Fruit fly (Drosophila melanogaster) whole organism, adult: ENCODE measurements around the gene Sec15.

ENCODE experiments used
- CG11617 ChIP-seq: fragments of 200-800 bp; sonication (Bioruptor generic); optimal IDR thresholded peaks from 2 replicates; lab custom pipeline; 2017; ENCODE audit warnings: mild to moderate bottlenecking, missing biosample characterization, missing genetic modification reagents, missing genetic modification characterization
- CG12768 ChIP-seq: fragments of 200-800 bp; sonication (Bioruptor generic); optimal IDR thresholded peaks from 2 replicates; lab custom pipeline; 2017; ENCODE audit warnings: missing biosample characterization, missing genetic modification characterization, mild to moderate bottlenecking, moderate library complexity, missing genetic modification reagents
- CG1620 ChIP-seq: fragments of 200-800 bp; sonication (Bioruptor generic); optimal IDR thresholded peaks from 2 replicates; lab custom pipeline; 2016; ENCODE audit warnings: missing biosample characterization, missing genetic modification characterization
- CG33017 ChIP-seq: fragments of 200-800 bp; sonication (Bioruptor generic); optimal IDR thresholded peaks from 2 replicates; lab custom pipeline; 2018; ENCODE audit warnings: missing biosample characterization, mild to moderate bottlenecking, missing genetic modification characterization, moderate library complexity
- CG5204 ChIP-seq: fragments of 200-800 bp; sonication (Bioruptor generic); optimal IDR thresholded peaks from 2 replicates; lab custom pipeline; 2016; ENCODE audit warnings: missing biosample characterization, missing genetic modification characterization
- Hr96 ChIP-seq: fragments of 200-800 bp; sonication (Bioruptor generic); optimal IDR thresholded peaks from 2 replicates; lab custom pipeline; 2016; ENCODE audit warnings: missing biosample characterization, missing genetic modification characterization
- Mnt ChIP-seq: fragments of 200-800 bp; sonication (Bioruptor generic); optimal IDR thresholded peaks from 2 replicates; lab custom pipeline; 2016; ENCODE audit warnings: missing biosample characterization, mild to moderate bottlenecking, missing genetic modification characterization
- cnc ChIP-seq, 2 experiments: fragments of >200 bp; optimal IDR thresholded peaks; 2 replicates each; lab custom pipeline; 2017
- kay ChIP-seq: fragments of 200-800 bp; sonication (Bioruptor generic); peaks from one replicate; lab custom pipeline; 2016; ENCODE audit warnings: missing biosample characterization, missing genetic modification characterization, borderline replicate concordance
- ovo ChIP-seq: fragments of 200-800 bp; sonication (Bioruptor generic); optimal IDR thresholded peaks from 2 replicates; lab custom pipeline; 2016; ENCODE audit warnings: missing biosample characterization, missing genetic modification characterization
- pad ChIP-seq: fragments of 200-800 bp; sonication (Bioruptor generic); optimal IDR thresholded peaks from 3 replicates; lab custom pipeline; 2017; ENCODE audit warnings: missing biosample characterization, missing genetic modification characterization, mild to moderate bottlenecking, moderate library complexity, missing genetic modification reagents
- toe ChIP-seq: fragments of 200-800 bp; sonication (Bioruptor generic); optimal IDR thresholded peaks from 2 replicates; lab custom pipeline; 2016; ENCODE audit warnings: missing biosample characterization, missing genetic modification characterization

DNA sequence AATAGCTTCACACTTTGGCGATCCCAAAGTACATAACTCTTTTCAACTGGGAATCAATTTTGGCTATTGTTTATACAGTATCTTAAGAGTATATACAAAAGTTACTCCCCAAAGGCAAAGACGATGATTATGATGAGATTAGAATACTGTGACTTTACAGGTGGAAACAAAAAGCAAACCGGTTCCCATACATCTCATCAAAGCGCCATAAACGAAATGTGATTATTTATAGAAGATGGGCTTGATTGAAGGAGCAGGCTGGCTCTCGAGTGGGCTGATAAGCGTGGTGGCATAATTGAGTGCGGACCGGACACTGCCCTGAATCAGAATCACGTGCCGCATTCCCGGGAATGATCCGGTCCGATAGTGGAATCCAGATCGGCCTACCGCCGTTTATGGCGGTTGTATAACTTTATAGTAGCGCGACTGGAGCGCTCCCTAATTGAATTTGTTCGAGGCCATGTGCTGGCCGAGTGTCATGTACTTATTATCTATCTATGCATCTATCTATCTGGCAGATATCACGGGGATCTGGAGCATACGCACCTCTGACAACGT, 35.8 kb downstream of the Sec15 start:
- TF ChIP-seq pad (GFP tag; lab: Kevin White, UChicago) (no peak), CG1620 (GFP tag; lab: Kevin White, UChicago) (no peak), CG33017 (tag; lab: Kevin White, UChicago) (no peak), Hr96 (GFP tag; lab: Kevin White, UChicago) (no peak), cnc (optimal IDR thresholded peaks at IDR 0.05; lab: Kevin White, UChicago) (no peak), kay (no peak), Mnt (GFP tag; lab: Kevin White, UChicago) (no peak), ovo (GFP tag; lab: Kevin White, UChicago) (no peak), CG12768 (GFP tag; lab: Kevin White, UChicago) (no peak), toe (GFP tag; lab: Kevin White, UChicago) (no peak), CG5204 (GFP tag; lab: Kevin White, UChicago) (no peak), CG11617 (GFP tag; lab: Kevin White, UChicago) (no peak)
